Worm (Caenorhabditis elegans) whole organism, early embryonic: ENCODE measurements around the gene F59A6.2.

Experiments
- B0310.2 ChIP-seq: sonication (generic microtip); optimal IDR thresholded peaks from 2 replicates; lab custom pipeline; 2016; ENCODE audit warnings: mild to moderate bottlenecking, missing genetic modification characterization, missing compliant biosample characterization
- F13C5.2 ChIP-seq: sonication (generic microtip); optimal IDR thresholded peaks from 2 replicates; lab custom pipeline; 2017; ENCODE audit warnings: mild to moderate bottlenecking, missing genetic modification characterization, inconsistent platforms, missing compliant biosample characterization
- aly-1 ChIP-seq: sonication (generic microtip); optimal IDR thresholded peaks from 2 replicates; lab custom pipeline; 2016; ENCODE audit warnings: missing genetic modification characterization, missing compliant biosample characterization
- ama-1 ChIP-seq: fragments of 150-350 bp; optimal IDR thresholded peaks from 2 replicates; lab custom pipeline; 2014
- ceh-13 ChIP-seq: fragments of 200-800 bp; sonication (Bioruptor generic); optimal IDR thresholded peaks from 2 replicates; lab custom pipeline; 2018; ENCODE audit warnings: mild to moderate bottlenecking, missing genetic modification characterization, missing compliant biosample characterization
- ets-7 ChIP-seq: sonication (generic microtip); optimal IDR thresholded peaks from 2 replicates; lab custom pipeline; 2016; ENCODE audit warnings: missing genotype, missing genetic modification characterization, missing compliant biosample characterization
- flt-1 ChIP-seq: fragments of 200-800 bp; sonication (Bioruptor generic); IDR thresholded peaks from 2 replicates; pipeline ENCODE4 v1.3.6; 2022; ENCODE audit warnings: missing genetic modification characterization, missing compliant biosample characterization
- hmg-4 ChIP-seq: fragments of 200-800 bp; sonication (Bioruptor generic); optimal IDR thresholded peaks from 2 replicates; lab custom pipeline; 2018; ENCODE audit warnings: mild to moderate bottlenecking, missing genetic modification characterization, missing compliant biosample characterization
- pes-1 ChIP-seq: fragments of 200-800 bp; sonication (Bioruptor generic); IDR thresholded peaks from 2 replicates; pipeline ENCODE4 v1.3.6; 2022; ENCODE audit warnings: missing genetic modification reagents, missing genetic modification characterization, missing compliant biosample characterization
- scrt-1 ChIP-seq: fragments of 200-800 bp; sonication (Bioruptor generic); IDR thresholded peaks from 2 replicates; pipeline ENCODE4 v1.3.6; 2022; ENCODE audit warnings: missing genetic modification characterization, missing compliant biosample characterization
- sea-1 ChIP-seq: fragments of 200-800 bp; sonication (Bioruptor generic); conservative IDR thresholded peaks from 2 replicates; pipeline ENCODE4 v1.3.6; 2022; ENCODE audit warnings: missing genetic modification characterization, missing compliant biosample characterization
- tbx-11 ChIP-seq: fragments of 200-800 bp; sonication (Bioruptor generic); IDR thresholded peaks from 2 replicates; pipeline ENCODE4 v1.3.6; 2022; ENCODE audit warnings: missing genetic modification characterization, missing compliant biosample characterization
- tra-4 ChIP-seq: sonication (generic microtip); optimal IDR thresholded peaks from 2 replicates; lab custom pipeline; 2017; ENCODE audit warnings: missing genetic modification characterization, missing compliant biosample characterization

ce11 chrII:5018578-5018977 is 4.1 kb downstream of the F59A6.2 start:
- TF ChIP-seq pes-1 (GFP tag; lab: Robert Waterston, UW) (no peak), tbx-11 (GFP tag; lab: Robert Waterston, UW) (no peak), F13C5.2 (tag; lab: Kevin White, UChicago) (no peak), ama-1 (lab: Kevin White, UChicago) (no peak), B0310.2 (tag; lab: Kevin White, UChicago) (no peak), flt-1 (GFP tag; lab: Robert Waterston, UW) (no peak), tra-4 (tag; lab: Kevin White, UChicago) (no peak), scrt-1 (GFP tag; lab: Robert Waterston, UW) (no peak), ceh-13 (GFP tag; lab: Kevin White, UChicago) (no peak), ets-7 (tag; lab: Kevin White, UChicago) (no peak), aly-1 (tag; lab: Kevin White, UChicago) (no peak), hmg-4 (GFP tag; lab: Kevin White, UChicago) (no peak), sea-1 (no peak)
